Worm (Caenorhabditis elegans): ENCODE measurements around the gene C46F11.5.

ce11 chrIII:3632379-3632778 is 25.0 kb downstream of the C46F11.5 start:
- no peak for TF ChIP-seq W03F9.2 (tag; optimal IDR thresholded peaks at IDR 0.05)
- TF ChIP-seq him-1 (tag; optimal IDR thresholded peaks at IDR 0.05): no peak
- no peak for TF ChIP-seq dao-5 (tag; optimal IDR thresholded peaks at IDR 0.05)

All from whole organism, L4/young adult.